Fruit fly (Drosophila melanogaster): Measurements from ENCODE around the gene FASN2.

dm6 chr2L:3039774-3040173, 4.0 kb upstream of the FASN2 start, which contains the start of the genes cnir and CG17221:
- TF ChIP-seq CTCF (optimal IDR thresholded peaks at IDR 0.05) = no peak
- no peak for TF ChIP-seq CG8478 (optimal IDR thresholded peaks at IDR 0.05)

Data from S2 (cell line).